Worm (Caenorhabditis elegans) whole organism, young adult: Measurements from ENCODE around the gene E02H1.1.

ENCODE experiments used
- C06A6.2 ChIP-seq: fragments of 200-800 bp; sonication (Bioruptor generic); conservative IDR thresholded peaks from 2 replicates; pipeline ENCODE4 v1.3.6; 2022; ENCODE audit warnings: missing genetic modification characterization, missing compliant biosample characterization
- C17E4.6 ChIP-seq: fragments of 200-800 bp; sonication (Bioruptor generic); IDR thresholded peaks from 2 replicates; pipeline ENCODE4 v1.3.6; 2022; ENCODE audit warnings: missing genetic modification reagents, missing genetic modification characterization, missing compliant biosample characterization
- D2030.7 ChIP-seq: fragments of 200-800 bp; sonication (Bioruptor generic); IDR thresholded peaks from 2 replicates; pipeline ENCODE4 v1.3.6; 2022; ENCODE audit warnings: missing genetic modification reagents, missing genetic modification characterization, missing compliant biosample characterization
- F22D6.2 ChIP-seq: sonication (generic microtip); optimal IDR thresholded peaks from 2 replicates; lab custom pipeline; 2016; ENCODE audit warnings: mild to moderate bottlenecking, missing genetic modification characterization, missing compliant biosample characterization
- F23B12.7 ChIP-seq: sonication (generic microtip); optimal IDR thresholded peaks from 2 replicates; lab custom pipeline; 2017; ENCODE audit warnings: missing genetic modification characterization, mild to moderate bottlenecking, missing compliant biosample characterization, antibody characterized with exemption, moderate library complexity; ENCODE audit not compliant: insufficient read depth
- F33H1.4 ChIP-seq: fragments of 200-800 bp; sonication (Bioruptor generic); IDR thresholded peaks from 2 replicates; pipeline ENCODE4 v1.3.6; 2022; ENCODE audit warnings: missing genetic modification reagents, missing genetic modification characterization, missing compliant biosample characterization
- F37B4.10 ChIP-seq: fragments of 200-800 bp; sonication (Bioruptor generic); IDR thresholded peaks from 2 replicates; pipeline ENCODE4 v1.3.6; 2022; ENCODE audit warnings: missing genetic modification characterization, missing compliant biosample characterization
- F52B5.7 ChIP-seq: sonication (generic microtip); optimal IDR thresholded peaks from 2 replicates; lab custom pipeline; 2016; ENCODE audit warnings: mild to moderate bottlenecking, missing genetic modification characterization, missing compliant biosample characterization
- Y67H2A.10 ChIP-seq: fragments of 200-800 bp; sonication (Bioruptor generic); conservative IDR thresholded peaks from 2 replicates; pipeline ENCODE4 v1.3.6; 2022; ENCODE audit warnings: missing genetic modification reagents, missing genetic modification characterization, missing compliant biosample characterization
- ama-1 ChIP-seq, 3 experiments: fragments of 150-350 bp in 1 of 3; sonication (generic microtip) in 2 of 3; optimal IDR thresholded peaks; 2 replicates each; lab custom pipeline; 2014 to 2018; ENCODE audit warnings: missing biosample characterization in 2 of 3, missing genetic modification characterization in 2 of 3, missing genetic modification reagents in 2 of 3
- aptf-3 ChIP-seq: fragments of 200-800 bp; sonication (Bioruptor generic); IDR thresholded peaks from 2 replicates; pipeline ENCODE4 v1.3.6; 2022; ENCODE audit warnings: missing genetic modification characterization, missing compliant biosample characterization
- attf-6 ChIP-seq: fragments of 200-800 bp; sonication (Bioruptor generic); IDR thresholded peaks from 2 replicates; pipeline ENCODE4 v1.3.6; 2022; ENCODE audit warnings: missing genetic modification reagents, missing genetic modification characterization, missing compliant biosample characterization
- bed-1 ChIP-seq: fragments of 200-800 bp; sonication (Bioruptor generic); IDR thresholded peaks from 2 replicates; pipeline ENCODE4 v1.3.6; 2022; ENCODE audit warnings: missing genetic modification reagents, missing genetic modification characterization, missing compliant biosample characterization
- ccch-3 ChIP-seq: fragments of 200-800 bp; sonication (Bioruptor generic); optimal IDR thresholded peaks from 2 replicates; lab custom pipeline; 2018; ENCODE audit warnings: mild to moderate bottlenecking, missing genetic modification characterization, missing compliant biosample characterization
- dox-1 ChIP-seq: fragments of 200-800 bp; sonication (Bioruptor generic); IDR thresholded peaks from 2 replicates; pipeline ENCODE4 v1.3.6; 2022; ENCODE audit warnings: missing genetic modification reagents, missing genetic modification characterization, missing compliant biosample characterization
- egrh-3 ChIP-seq: fragments of 200-800 bp; sonication (Bioruptor generic); IDR thresholded peaks from 2 replicates; pipeline ENCODE4 v1.3.6; 2022; ENCODE audit warnings: missing genetic modification reagents, missing genetic modification characterization, missing compliant biosample characterization
- ets-4 ChIP-seq: fragments of 200-800 bp; sonication (Bioruptor generic); optimal IDR thresholded peaks from 2 replicates; lab custom pipeline; 2018; ENCODE audit warnings: mild to moderate bottlenecking, missing genetic modification characterization, missing compliant biosample characterization
- hlh-12 ChIP-seq: sonication (generic microtip); optimal IDR thresholded peaks from 2 replicates; lab custom pipeline; 2016; ENCODE audit warnings: missing genetic modification characterization, missing compliant biosample characterization
- hsf-1 ChIP-seq: fragments of 200-800 bp; sonication (Bioruptor generic); IDR thresholded peaks from 2 replicates; pipeline ENCODE4 v1.3.6; 2022; ENCODE audit warnings: missing genetic modification reagents, missing genetic modification characterization, missing compliant biosample characterization
- lin-40 ChIP-seq: sonication (generic microtip); optimal IDR thresholded peaks from 2 replicates; lab custom pipeline; 2016; ENCODE audit warnings: missing genetic modification characterization, mild to moderate bottlenecking, missing compliant biosample characterization, missing genotype, missing genetic modification reagents
- madf-3 ChIP-seq: fragments of 200-800 bp; sonication (Bioruptor generic); IDR thresholded peaks from 2 replicates; pipeline ENCODE4 v1.3.6; 2022; ENCODE audit warnings: missing genetic modification reagents, missing genetic modification characterization, missing compliant biosample characterization
- madf-6 ChIP-seq: fragments of 200-800 bp; sonication (Bioruptor generic); IDR thresholded peaks from 2 replicates; pipeline ENCODE4 v1.3.6; 2022; ENCODE audit warnings: missing genetic modification reagents, missing genetic modification characterization, missing compliant biosample characterization
- mxl-1 ChIP-seq: sonication (generic microtip); optimal IDR thresholded peaks from 2 replicates; lab custom pipeline; 2016; ENCODE audit warnings: missing genetic modification characterization, missing compliant biosample characterization
- nfya-2 ChIP-seq: fragments of 200-800 bp; sonication (Bioruptor generic); IDR thresholded peaks from 2 replicates; pipeline ENCODE4 v1.3.6; 2022; ENCODE audit warnings: missing genetic modification reagents, missing genetic modification characterization, missing compliant biosample characterization
- nhr-179 ChIP-seq: sonication (generic microtip); optimal IDR thresholded peaks from 2 replicates; lab custom pipeline; 2016; ENCODE audit warnings: mild to moderate bottlenecking, missing genetic modification characterization, missing compliant biosample characterization
- nhr-27 ChIP-seq: fragments of 200-800 bp; sonication (Bioruptor generic); optimal IDR thresholded peaks from 2 replicates; lab custom pipeline; 2018; ENCODE audit warnings: mild to moderate bottlenecking, missing genetic modification characterization, moderate library complexity, missing compliant biosample characterization
- nhr-80 ChIP-seq: sonication (generic microtip); optimal IDR thresholded peaks from 2 replicates; lab custom pipeline; 2016; ENCODE audit warnings: missing genetic modification characterization, missing compliant biosample characterization
- pbrm-1 ChIP-seq: fragments of 200-800 bp; sonication (Bioruptor generic); IDR thresholded peaks from 2 replicates; pipeline ENCODE4 v1.3.6; 2022; ENCODE audit warnings: missing genetic modification reagents, missing genetic modification characterization, missing compliant biosample characterization
- sdz-38 ChIP-seq: sonication (generic microtip); optimal IDR thresholded peaks from 2 replicates; lab custom pipeline; 2016; ENCODE audit warnings: missing genotype, missing genetic modification characterization, missing compliant biosample characterization
- somi-1 ChIP-seq: fragments of 200-800 bp; sonication (Bioruptor generic); optimal IDR thresholded peaks from 2 replicates; lab custom pipeline; 2018; ENCODE audit warnings: mild to moderate bottlenecking, missing genetic modification characterization, missing compliant biosample characterization
- ztf-18 ChIP-seq: sonication (generic microtip); optimal IDR thresholded peaks from 2 replicates; lab custom pipeline; 2016; ENCODE audit warnings: missing genotype, mild to moderate bottlenecking, missing genetic modification characterization, missing compliant biosample characterization
- ztf-22 ChIP-seq: fragments of 200-800 bp; sonication (Bioruptor generic); optimal IDR thresholded peaks from 2 replicates; lab custom pipeline; 2018; ENCODE audit warnings: mild to moderate bottlenecking, missing genetic modification characterization, moderate library complexity, missing compliant biosample characterization
- ztf-28 ChIP-seq: fragments of 200-800 bp; sonication (Bioruptor generic); IDR thresholded peaks from 2 replicates; pipeline ENCODE4 v1.3.6; 2022; ENCODE audit warnings: missing genetic modification reagents, missing genetic modification characterization, missing compliant biosample characterization
- ztf-3 ChIP-seq: fragments of 200-800 bp; sonication (Bioruptor generic); optimal IDR thresholded peaks from 2 replicates; lab custom pipeline; 2018; ENCODE audit warnings: mild to moderate bottlenecking, missing genetic modification characterization, missing compliant biosample characterization

Gene E02H1.1

DNA sequence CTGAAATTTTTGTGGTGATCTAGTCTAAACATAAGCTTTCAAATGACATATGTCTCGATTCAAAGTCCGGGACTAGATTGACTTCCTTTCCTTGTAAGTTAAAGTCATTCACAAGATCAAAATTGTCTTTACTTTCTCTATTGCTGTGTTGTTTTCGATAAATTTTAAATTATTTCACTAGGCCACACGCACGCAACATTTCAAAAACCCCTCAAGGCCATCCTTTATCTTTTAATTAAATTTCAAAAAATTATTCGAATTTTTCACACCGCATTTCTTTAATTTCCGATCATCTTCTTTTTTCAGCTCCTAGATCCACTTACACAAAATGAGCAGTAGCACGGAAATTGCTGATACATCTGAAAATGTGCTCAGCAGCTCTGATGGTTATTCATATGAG is 45.3 kb upstream of the E02H1.1 start, which contains the start of gene ZK1307.7:
Gene ZK1307.7 (plus strand): TSS at position 301 of the 400 bp plus-strand sequence.
- no peak for TF ChIP-seq egrh-3 (GFP tag; lab: Robert Waterston, UW)
- no peak for TF ChIP-seq Y67H2A.10 (GFP tag; lab: Robert Waterston, UW)
- TF ChIP-seq ztf-18: no peak
- TF ChIP-seq nhr-27 (tag; lab: Kevin White, UChicago): no peak
- no peak for TF ChIP-seq ztf-28 (GFP tag; lab: Robert Waterston, UW)
- TF ChIP-seq lin-40: no peak
- no peak for TF ChIP-seq nhr-179 (tag; lab: Kevin White, UChicago)
- no peak for TF ChIP-seq F22D6.2 (tag; lab: Kevin White, UChicago)
- TF ChIP-seq ets-4 (GFP tag; lab: Kevin White, UChicago): no peak
- TF ChIP-seq somi-1: no peak
- TF ChIP-seq F23B12.7 (tag; lab: Kevin White, UChicago): no peak
- no peak for TF ChIP-seq attf-6 (GFP tag; lab: Robert Waterston, UW)
- no peak for TF ChIP-seq mxl-1 (tag; lab: Kevin White, UChicago)
- no peak for TF ChIP-seq pbrm-1 (GFP tag; lab: Robert Waterston, UW)

DNA sequence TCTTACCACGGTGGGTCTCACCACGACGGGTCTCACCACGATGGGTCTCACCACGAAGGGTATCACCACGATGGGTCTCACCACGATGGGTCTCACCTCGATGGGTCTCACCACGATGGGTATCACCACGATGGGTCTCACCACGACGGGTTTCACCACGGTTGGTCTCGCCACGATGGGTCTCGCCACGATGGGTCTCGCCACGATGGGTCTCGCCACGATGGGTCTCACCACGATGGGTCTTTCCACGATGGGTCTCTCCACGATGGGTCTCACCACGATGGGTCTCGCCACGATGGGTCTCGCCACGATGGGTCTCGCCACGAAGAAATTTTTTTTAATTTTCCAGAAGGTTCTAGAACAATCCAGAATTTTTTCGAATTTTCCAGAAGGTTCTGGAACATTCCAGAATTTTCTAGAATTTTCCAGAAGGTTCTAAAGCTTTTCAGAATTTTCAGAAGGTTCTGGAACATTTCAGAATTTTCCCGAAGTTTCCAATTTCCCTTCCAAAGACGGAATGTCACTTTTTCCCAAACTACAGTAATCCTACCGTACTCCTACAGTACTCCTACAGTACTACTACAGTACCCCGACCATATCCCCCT is 43.1 kb upstream of the E02H1.1 start:
- TF ChIP-seq madf-6 (GFP tag; lab: Robert Waterston, UW): peak; percentile 28
- peak; percentile 70; the same call in 1 of the 2 replicates for TF ChIP-seq madf-3 (GFP tag; lab: Robert Waterston, UW)
- peak; percentile 14; the same call in 1 of the 2 replicates for TF ChIP-seq egrh-3 (GFP tag; lab: Robert Waterston, UW)
- peak; percentile 33; the same call in 1 of the 2 replicates for TF ChIP-seq dox-1 (GFP tag; lab: Robert Waterston, UW)
- TF ChIP-seq D2030.7 (GFP tag; lab: Robert Waterston, UW): peak; percentile 21; the same call in 1 of the 2 replicates
- peak; percentile 60 for TF ChIP-seq F33H1.4 (GFP tag; lab: Robert Waterston, UW)
- TF ChIP-seq aptf-3 (GFP tag; lab: Robert Waterston, UW): 0 out of 2 replicates have a peak, but pooled peaks have one; percentile 22
- peak; percentile 95 for TF ChIP-seq hsf-1

DNA sequence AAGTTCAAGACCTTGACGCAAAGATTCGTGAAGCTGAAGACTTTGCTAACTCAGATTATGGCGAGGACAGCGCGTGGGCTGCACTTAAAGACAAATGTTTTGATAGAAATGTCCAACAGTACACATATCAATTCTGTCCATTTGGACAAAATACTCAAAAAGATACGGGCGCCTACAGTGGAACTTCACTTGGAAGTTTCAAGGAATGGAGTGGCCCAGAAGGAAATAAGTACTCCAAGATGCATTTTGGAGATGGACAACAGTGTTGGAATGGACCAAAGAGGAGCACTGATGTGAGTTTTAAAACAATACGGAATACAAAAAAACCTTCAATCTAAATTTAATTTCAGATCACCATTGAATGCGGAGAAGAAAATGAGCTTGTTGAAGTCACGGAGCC is 35.0 kb upstream of the E02H1.1 start:
- TF ChIP-seq bed-1 (GFP tag; lab: Robert Waterston, UW) (no peak), nfya-2 (no peak), ccch-3 (GFP tag; lab: Kevin White, UChicago) (no peak), C17E4.6 (GFP tag; lab: Robert Waterston, UW) (no peak), pbrm-1 (GFP tag; lab: Robert Waterston, UW) (no peak), hlh-12 (tag; lab: Kevin White, UChicago) (no peak), ztf-3 (GFP tag; lab: Kevin White, UChicago) (no peak), F52B5.7 (tag; lab: Kevin White, UChicago) (no peak), egrh-3 (GFP tag; lab: Robert Waterston, UW) (no peak), ets-4 (GFP tag; lab: Kevin White, UChicago) (no peak), F37B4.10 (GFP tag; lab: Robert Waterston, UW) (no peak), C06A6.2 (GFP tag; lab: Robert Waterston, UW) (no peak), ztf-22 (no peak), nhr-80 (tag; lab: Kevin White, UChicago) (no peak), ama-1 (optimal IDR thresholded peaks at IDR 0.05; lab: Kevin White, UChicago) (no peak), ama-1 (GFP tag; optimal IDR thresholded peaks at IDR 0.05; lab: Kevin White, UChicago) (no peak), sdz-38 (tag; lab: Kevin White, UChicago) (no peak)
